Worm (Caenorhabditis elegans) whole organism, L4 larva: Measurements from ENCODE around the gene Y43F8B.1.

ENCODE experiments used
- Y105C5A.15 ChIP-seq: fragments of 200-800 bp; sonication (Bioruptor generic); IDR thresholded peaks from 2 replicates; pipeline ENCODE4 v1.3.6; 2022; ENCODE audit warnings: missing genetic modification characterization, missing compliant biosample characterization
- egl-43 ChIP-seq: fragments of 200-800 bp; sonication (Bioruptor generic); IDR thresholded peaks from 2 replicates; pipeline ENCODE4 v1.3.6; 2022; ENCODE audit warnings: missing genetic modification reagents, missing genetic modification characterization, missing compliant biosample characterization
- fkh-10 ChIP-seq: fragments of 150-350 bp; optimal IDR thresholded peaks from 2 replicates; lab custom pipeline; 2014; ENCODE audit warnings: missing biosample characterization, missing genetic modification reagents, missing genetic modification characterization

DNA sequence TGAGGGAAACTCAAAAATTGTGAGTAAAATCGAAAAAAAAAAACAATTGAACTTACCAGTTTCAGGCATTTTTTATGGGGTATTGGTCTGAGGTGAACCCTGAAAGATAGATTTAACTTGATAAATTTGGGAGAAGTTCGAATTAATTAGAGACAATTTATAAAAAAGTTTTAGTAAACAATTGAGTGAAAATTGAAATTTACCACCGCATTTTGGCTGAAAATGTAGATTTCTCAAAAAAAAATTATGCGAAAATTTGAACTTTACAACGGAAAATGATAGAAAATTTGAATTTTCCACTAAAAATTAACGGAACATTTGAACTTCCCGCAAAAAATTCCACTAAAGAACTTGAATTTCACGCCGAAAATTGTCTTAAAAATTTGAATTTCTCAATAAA, at the start of gene Y43F8B.1:
- no peak for TF ChIP-seq fkh-10 (GFP tag; lab: Kevin White, UChicago)
- TF ChIP-seq Y105C5A.15 (GFP tag; lab: Robert Waterston, UW): no peak
- no peak for TF ChIP-seq egl-43
